Fruit fly (Drosophila melanogaster) whole organism, embryonic: ENCODE data around the gene Phyhd1.

Source experiments
- B-H1 ChIP-seq: fragments of 200-800 bp; sonication (Bioruptor generic); IDR thresholded peaks from 3 replicates; pipeline ENCODE4 v1.3.6; 2022; ENCODE audit warnings: missing biosample characterization, missing genetic modification characterization
- CG43689 ChIP-seq: fragments of 200-800 bp; sonication (Bioruptor generic); IDR thresholded peaks from 2 replicates; pipeline ENCODE4 v1.3.6; 2022; ENCODE audit warnings: missing biosample characterization, missing genetic modification characterization
- CG9817 ChIP-seq: fragments of 200-800 bp; sonication (Bioruptor generic); optimal IDR thresholded peaks from 2 replicates; lab custom pipeline; 2018; ENCODE audit warnings: missing biosample characterization, mild to moderate bottlenecking, missing genetic modification characterization, moderate library complexity
- Dll ChIP-seq: fragments of 200-800 bp; sonication (Bioruptor generic); IDR thresholded peaks from 4 replicates; pipeline ENCODE4 v1.3.6; 2022; ENCODE audit warnings: missing biosample characterization, missing genetic modification characterization; ENCODE audit not compliant: partially characterized antibody
- ftz-f1 ChIP-seq: fragments of 200-800 bp; sonication (Bioruptor generic); optimal IDR thresholded peaks from 2 replicates; lab custom pipeline; 2016; ENCODE audit warnings: missing biosample characterization, missing genetic modification characterization
- grau ChIP-seq: fragments of 200-800 bp; optimal IDR thresholded peaks from 3 replicates; lab custom pipeline; 2019; ENCODE audit warnings: missing biosample characterization, mild to moderate bottlenecking, missing genetic modification characterization, moderate library complexity
- otp ChIP-seq: fragments of 200-800 bp; sonication (Bioruptor generic); IDR thresholded peaks from 3 replicates; pipeline ENCODE4, ENCODE4 v1.3.6; 2022; ENCODE audit warnings: missing biosample characterization, missing genetic modification characterization

DNA sequence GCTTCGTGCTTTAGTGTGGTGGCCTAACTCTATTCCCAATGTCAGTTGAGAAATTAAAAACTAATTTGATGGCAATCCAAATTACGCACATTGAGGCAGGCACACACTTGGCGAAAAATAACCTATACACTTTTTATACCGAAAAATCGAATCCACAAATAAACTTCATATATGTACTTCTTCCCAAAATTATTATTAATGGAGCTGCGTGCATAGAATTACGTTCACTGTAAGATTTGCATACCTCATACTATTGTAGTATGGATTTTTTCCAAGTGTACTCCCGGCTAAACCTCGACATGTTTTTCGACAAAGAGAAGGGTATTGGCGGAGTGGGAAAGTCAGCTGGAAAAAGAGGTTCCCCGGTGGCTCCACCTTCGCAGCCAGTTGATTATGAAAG lies 3.6 kb upstream of the Phyhd1 start:
- TF ChIP-seq CG43689: no peak
- TF ChIP-seq Dll (GFP tag; lab: Robert Waterston, UW): no peak
- no peak for TF ChIP-seq ftz-f1 (GFP tag; lab: Kevin White, UChicago)
- TF ChIP-seq otp (GFP tag; lab: Robert Waterston, UW): 0 out of 3 replicates have a peak, but pooled peaks have one; percentile 47
- TF ChIP-seq grau (tag; lab: Kevin White, UChicago): peak; percentile 57
- peak; percentile 36 for TF ChIP-seq CG9817 (tag; lab: Kevin White, UChicago)
- peak; percentile 48; the same call in 2 of the 3 replicates for TF ChIP-seq B-H1 (GFP tag; lab: Robert Waterston, UW)
